Worm (Caenorhabditis elegans) whole organism, young adult: ENCODE results near the gene rpia-1.

Experiments
- F23B12.7 ChIP-seq: sonication (generic microtip); optimal IDR thresholded peaks from 2 replicates; lab custom pipeline; 2017; ENCODE audit warnings: missing genetic modification characterization, mild to moderate bottlenecking, missing compliant biosample characterization, antibody characterized with exemption, moderate library complexity; ENCODE audit not compliant: insufficient read depth
- attf-6 ChIP-seq: fragments of 200-800 bp; sonication (Bioruptor generic); IDR thresholded peaks from 2 replicates; pipeline ENCODE4 v1.3.6; 2022; ENCODE audit warnings: missing genetic modification reagents, missing genetic modification characterization, missing compliant biosample characterization
- bed-2 ChIP-seq: fragments of 200-800 bp; sonication (Bioruptor generic); IDR thresholded peaks from 2 replicates; pipeline ENCODE4 v1.3.6; 2022; ENCODE audit warnings: missing genetic modification reagents, missing genetic modification characterization, missing compliant biosample characterization
- lin-35 ChIP-seq, 3 experiments: fragments of 150-350 bp in 2 of 3; sonication (generic microtip) in 1 of 3; optimal IDR thresholded peaks; 2 replicates each; lab custom pipeline; 2014 to 2018; ENCODE audit warnings: missing biosample characterization in 3 of 3, missing genetic modification characterization in 3 of 3, missing genetic modification reagents in 3 of 3
- mel-28 ChIP-seq: sonication (generic microtip); optimal IDR thresholded peaks from 2 replicates; lab custom pipeline; 2016; ENCODE audit warnings: borderline replicate concordance, mild to moderate bottlenecking, missing genetic modification characterization, missing compliant biosample characterization
- nhr-90 ChIP-seq: sonication (generic microtip); optimal IDR thresholded peaks from 2 replicates; lab custom pipeline; 2016; ENCODE audit warnings: missing genotype, mild to moderate bottlenecking, missing genetic modification characterization, missing compliant biosample characterization
- pbrm-1 ChIP-seq: fragments of 200-800 bp; sonication (Bioruptor generic); IDR thresholded peaks from 2 replicates; pipeline ENCODE4 v1.3.6; 2022; ENCODE audit warnings: missing genetic modification reagents, missing genetic modification characterization, missing compliant biosample characterization
- rpc-1 ChIP-seq, 2 experiments: fragments of 150-350 bp in 1 of 2; sonication (generic microtip) in 1 of 2; optimal IDR thresholded peaks; 2 replicates each; lab custom pipeline; 2014 to 2018; ENCODE audit warnings: missing biosample characterization in 1 of 2, missing genetic modification characterization in 1 of 2, missing genetic modification reagents in 1 of 2, missing genotype in 1 of 2

DNA sequence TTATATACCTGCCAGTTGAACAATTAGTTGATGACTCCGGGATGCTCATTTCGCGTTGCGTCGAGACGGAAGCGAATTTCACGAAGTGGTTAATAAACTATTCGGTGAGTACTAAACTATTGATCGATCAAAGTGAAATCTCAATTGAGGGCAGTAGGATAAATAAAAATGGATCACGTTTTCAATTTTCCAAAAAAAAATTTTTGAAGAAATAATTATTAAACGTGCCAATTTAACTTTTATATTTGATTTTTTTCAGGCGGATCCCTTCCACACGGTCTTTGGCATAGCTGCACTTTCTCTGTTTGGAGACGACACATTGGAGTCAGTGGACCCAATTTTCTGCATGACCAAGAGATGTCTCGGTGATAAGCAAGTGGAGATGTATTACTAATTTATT lies 13.1 kb downstream of the rpia-1 start, which contains the start of gene B0280.17:
- TF ChIP-seq attf-6 (GFP tag; lab: Robert Waterston, UW) (no peak), nhr-90 (no peak), mel-28 (tag; lab: Kevin White, UChicago) (no peak), rpc-1 (optimal IDR thresholded peaks at IDR 0.05; lab: Kevin White, UChicago) (no peak), rpc-1 (tag; optimal IDR thresholded peaks at IDR 0.05; lab: Kevin White, UChicago) (no peak), F23B12.7 (tag; lab: Kevin White, UChicago) (no peak), bed-2 (GFP tag; lab: Robert Waterston, UW) (no peak), pbrm-1 (no peak), lin-35 (GFP tag; optimal IDR thresholded peaks at IDR 0.05; lab: Kevin White, UChicago) (no peak)
